Worm (Caenorhabditis elegans) whole organism, L3 larva: ENCODE results near the gene rol-8.

Source experiments
- R02D3.7 ChIP-seq: fragments of 150-350 bp; optimal IDR thresholded peaks from 2 replicates; lab custom pipeline; 2014; ENCODE audit warnings: missing biosample characterization, missing genetic modification characterization
- aly-2 ChIP-seq: fragments of 150-350 bp; optimal IDR thresholded peaks from 2 replicates; lab custom pipeline; 2014; ENCODE audit warnings: missing biosample characterization, missing genetic modification characterization
- elt-3 ChIP-seq, 3 experiments: fragments of 150-350 bp in 1 of 3; sonication (generic microtip) in 2 of 3; optimal IDR thresholded peaks; 2 replicates in 2 of 3; 4 replicates in 1 of 3; lab custom pipeline; 2014 to 2017; ENCODE audit warnings: missing biosample characterization in 3 of 3, missing genetic modification characterization in 3 of 3
- nfya-1 ChIP-seq: sonication (generic microtip); optimal IDR thresholded peaks from 2 replicates; lab custom pipeline; 2017; ENCODE audit warnings: missing genetic modification characterization, mild to moderate bottlenecking, missing compliant biosample characterization, antibody characterized with exemption, moderate library complexity; ENCODE audit not compliant: insufficient read depth
- nhr-11 ChIP-seq: fragments of 150-350 bp; optimal IDR thresholded peaks from 2 replicates; lab custom pipeline; 2014; ENCODE audit warnings: missing biosample characterization, missing genetic modification characterization
- nhr-12 ChIP-seq: fragments of 150-350 bp; optimal IDR thresholded peaks from 2 replicates; lab custom pipeline; 2014; ENCODE audit warnings: missing biosample characterization, missing genetic modification characterization
- nhr-237 ChIP-seq: fragments of 150-350 bp; optimal IDR thresholded peaks from 2 replicates; lab custom pipeline; 2014; ENCODE audit warnings: missing biosample characterization, missing genetic modification characterization
- nhr-77 ChIP-seq: fragments of 150-350 bp; optimal IDR thresholded peaks from 2 replicates; lab custom pipeline; 2014; ENCODE audit warnings: missing biosample characterization, missing genetic modification characterization
- sea-2 ChIP-seq: fragments of 150-350 bp; sonication (generic microtip); optimal IDR thresholded peaks from 4 replicates; lab custom pipeline; 2014; ENCODE audit warnings: missing biosample characterization, missing genetic modification reagents, missing genetic modification characterization
- snpc-4 ChIP-seq: fragments of 150-350 bp; optimal IDR thresholded peaks from 2 replicates; lab custom pipeline; 2014; ENCODE audit warnings: missing biosample characterization, missing genetic modification characterization
- tbx-2 ChIP-seq: sonication (generic microtip); optimal IDR thresholded peaks from 2 replicates; lab custom pipeline; 2016; ENCODE audit warnings: mild to moderate bottlenecking, missing genetic modification characterization, missing compliant biosample characterization
- unc-39 ChIP-seq: sonication (generic microtip); optimal IDR thresholded peaks from 4 replicates; lab custom pipeline; 2017; ENCODE audit warnings: missing biosample characterization, missing genetic modification characterization
- ztf-11 ChIP-seq: fragments of 150-350 bp; optimal IDR thresholded peaks from 2 replicates; lab custom pipeline; 2014; ENCODE audit warnings: missing biosample characterization, missing genetic modification characterization

ce11 chrII:7560844-7561243 is 16.9 kb downstream of the rol-8 start:
- no peak for TF ChIP-seq unc-39 (tag; lab: Kevin White, UChicago)
- no peak for TF ChIP-seq sea-2
- TF ChIP-seq nfya-1 (tag; lab: Kevin White, UChicago): no peak
- no peak for TF ChIP-seq tbx-2 (tag; lab: Kevin White, UChicago)
- TF ChIP-seq nhr-12 (tag; lab: Kevin White, UChicago): no peak
- TF ChIP-seq nhr-77 (tag; lab: Kevin White, UChicago): no peak
- no peak for TF ChIP-seq elt-3 (tag; optimal IDR thresholded peaks at IDR 0.05; lab: Kevin White, UChicago)
- no peak for TF ChIP-seq R02D3.7
- no peak for TF ChIP-seq aly-2 (tag; lab: Kevin White, UChicago)
- TF ChIP-seq snpc-4 (tag; lab: Kevin White, UChicago): no peak
- TF ChIP-seq nhr-11 (tag; lab: Kevin White, UChicago): no peak
- no peak for TF ChIP-seq nhr-237 (tag; lab: Kevin White, UChicago)
- TF ChIP-seq ztf-11 (tag; lab: Kevin White, UChicago): no peak
